Worm (Caenorhabditis elegans) whole organism, young adult: ENCODE measurements around the gene Y75B8A.7.

Source experiments
- B0019.2 ChIP-seq: fragments of 200-800 bp; sonication (Bioruptor generic); conservative IDR thresholded peaks from 2 replicates; pipeline ENCODE4 v1.3.6; 2022; ENCODE audit warnings: missing genetic modification reagents, missing genetic modification characterization, missing compliant biosample characterization
- B0261.1 ChIP-seq: sonication (generic microtip); optimal IDR thresholded peaks from 2 replicates; lab custom pipeline; 2016; ENCODE audit warnings: mild to moderate bottlenecking, missing genetic modification characterization, moderate library complexity, missing compliant biosample characterization
- B0336.3 ChIP-seq: fragments of 200-800 bp; sonication (Bioruptor generic); IDR thresholded peaks from 2 replicates; pipeline ENCODE4 v1.3.6; 2022; ENCODE audit warnings: missing genetic modification characterization, missing compliant biosample characterization
- F22D6.2 ChIP-seq: sonication (generic microtip); optimal IDR thresholded peaks from 2 replicates; lab custom pipeline; 2016; ENCODE audit warnings: mild to moderate bottlenecking, missing genetic modification characterization, missing compliant biosample characterization
- F57A8.1 ChIP-seq: fragments of 200-800 bp; sonication (Bioruptor generic); optimal IDR thresholded peaks from 2 replicates; lab custom pipeline; 2018; ENCODE audit warnings: mild to moderate bottlenecking, missing genetic modification characterization, moderate library complexity, missing compliant biosample characterization
- T07F8.4 ChIP-seq: sonication (generic microtip); optimal IDR thresholded peaks from 2 replicates; lab custom pipeline; 2016; ENCODE audit warnings: mild to moderate bottlenecking, missing genetic modification characterization, moderate library complexity, missing compliant biosample characterization
- T26A5.8 ChIP-seq: sonication (generic microtip); optimal IDR thresholded peaks from 2 replicates; lab custom pipeline; 2016; ENCODE audit warnings: missing genetic modification characterization, missing compliant biosample characterization
- ama-1 ChIP-seq, 3 experiments: fragments of 150-350 bp in 1 of 3; sonication (generic microtip) in 2 of 3; optimal IDR thresholded peaks; 2 replicates each; lab custom pipeline; 2014 to 2018; ENCODE audit warnings: missing biosample characterization in 2 of 3, missing genetic modification characterization in 2 of 3, missing genetic modification reagents in 2 of 3
- attf-3 ChIP-seq: fragments of 200-800 bp; sonication (Bioruptor generic); conservative IDR thresholded peaks from 2 replicates; pipeline ENCODE4 v1.3.6; 2022; ENCODE audit warnings: missing genetic modification reagents, missing genetic modification characterization, missing compliant biosample characterization
- attf-6 ChIP-seq: fragments of 200-800 bp; sonication (Bioruptor generic); IDR thresholded peaks from 2 replicates; pipeline ENCODE4 v1.3.6; 2022; ENCODE audit warnings: missing genetic modification reagents, missing genetic modification characterization, missing compliant biosample characterization
- bed-1 ChIP-seq: fragments of 200-800 bp; sonication (Bioruptor generic); IDR thresholded peaks from 2 replicates; pipeline ENCODE4 v1.3.6; 2022; ENCODE audit warnings: missing genetic modification reagents, missing genetic modification characterization, missing compliant biosample characterization
- cebp-2 ChIP-seq: fragments of 200-800 bp; sonication (Bioruptor generic); IDR thresholded peaks from 2 replicates; pipeline ENCODE4 v1.3.6; 2022; ENCODE audit warnings: missing genetic modification characterization, missing compliant biosample characterization
- ceh-100 ChIP-seq: fragments of 200-800 bp; sonication (Bioruptor generic); IDR thresholded peaks from 2 replicates; pipeline ENCODE4 v1.3.6; 2022; ENCODE audit warnings: missing genetic modification reagents, missing genetic modification characterization, missing compliant biosample characterization
- ceh-91 ChIP-seq: fragments of 200-800 bp; sonication (Bioruptor generic); IDR thresholded peaks from 2 replicates; pipeline ENCODE4 v1.3.6; 2022; ENCODE audit warnings: missing genetic modification reagents, missing genetic modification characterization, missing compliant biosample characterization
- efl-1 ChIP-seq: fragments of 150-350 bp; optimal IDR thresholded peaks from 2 replicates; lab custom pipeline; 2014; ENCODE audit warnings: missing biosample characterization, missing genetic modification reagents, missing genetic modification characterization
- egl-18 ChIP-seq: fragments of 200-800 bp; sonication (Bioruptor generic); IDR thresholded peaks from 2 replicates; pipeline ENCODE4 v1.3.6; 2022; ENCODE audit warnings: missing genetic modification reagents, missing genetic modification characterization, missing compliant biosample characterization
- egrh-3 ChIP-seq: fragments of 200-800 bp; sonication (Bioruptor generic); IDR thresholded peaks from 2 replicates; pipeline ENCODE4 v1.3.6; 2022; ENCODE audit warnings: missing genetic modification reagents, missing genetic modification characterization, missing compliant biosample characterization
- hmg-1.2 ChIP-seq: fragments of 200-800 bp; sonication (Bioruptor generic); IDR thresholded peaks from 2 replicates; pipeline ENCODE4 v1.3.6; 2022; ENCODE audit warnings: missing genetic modification reagents, missing genetic modification characterization, missing compliant biosample characterization
- hrde-1 ChIP-seq: sonication (generic microtip); optimal IDR thresholded peaks from 2 replicates; lab custom pipeline; 2016; ENCODE audit warnings: missing genetic modification characterization, mild to moderate bottlenecking, missing compliant biosample characterization, moderate library complexity, missing genotype, missing genetic modification reagents, borderline replicate concordance
- lag-1 ChIP-seq: fragments of 200-800 bp; sonication (Bioruptor generic); IDR thresholded peaks from 2 replicates; pipeline ENCODE4 v1.3.6; 2022; ENCODE audit warnings: missing genetic modification reagents, missing genetic modification characterization, missing compliant biosample characterization
- madf-6 ChIP-seq: fragments of 200-800 bp; sonication (Bioruptor generic); IDR thresholded peaks from 2 replicates; pipeline ENCODE4 v1.3.6; 2022; ENCODE audit warnings: missing genetic modification reagents, missing genetic modification characterization, missing compliant biosample characterization
- madf-8 ChIP-seq: fragments of 200-800 bp; sonication (Bioruptor generic); conservative IDR thresholded peaks from 2 replicates; pipeline ENCODE4 v1.3.6; 2022; ENCODE audit warnings: missing genetic modification reagents, missing genetic modification characterization, missing compliant biosample characterization
- mel-28 ChIP-seq: sonication (generic microtip); optimal IDR thresholded peaks from 2 replicates; lab custom pipeline; 2016; ENCODE audit warnings: borderline replicate concordance, mild to moderate bottlenecking, missing genetic modification characterization, missing compliant biosample characterization
- nfya-2 ChIP-seq: fragments of 200-800 bp; sonication (Bioruptor generic); IDR thresholded peaks from 2 replicates; pipeline ENCODE4 v1.3.6; 2022; ENCODE audit warnings: missing genetic modification reagents, missing genetic modification characterization, missing compliant biosample characterization
- nfyb-1 ChIP-seq: fragments of 200-800 bp; sonication (Bioruptor generic); IDR thresholded peaks from 2 replicates; pipeline ENCODE4 v1.3.6; 2022; ENCODE audit warnings: missing genetic modification reagents, missing genetic modification characterization, missing compliant biosample characterization
- nhr-80 ChIP-seq: sonication (generic microtip); optimal IDR thresholded peaks from 2 replicates; lab custom pipeline; 2016; ENCODE audit warnings: missing genetic modification characterization, missing compliant biosample characterization
- rcor-1 ChIP-seq: fragments of 200-800 bp; sonication (Bioruptor generic); IDR thresholded peaks from 2 replicates; pipeline ENCODE4 v1.3.6; 2022; ENCODE audit warnings: missing genetic modification reagents, missing genetic modification characterization, missing compliant biosample characterization
- sdz-38 ChIP-seq: sonication (generic microtip); optimal IDR thresholded peaks from 2 replicates; lab custom pipeline; 2016; ENCODE audit warnings: missing genotype, missing genetic modification characterization, missing compliant biosample characterization
- xnd-1 ChIP-seq: sonication (generic microtip); optimal IDR thresholded peaks from 2 replicates; lab custom pipeline; 2016; ENCODE audit warnings: missing genotype, missing genetic modification reagents, missing genetic modification characterization, missing compliant biosample characterization
- zfh-2 ChIP-seq: fragments of 200-800 bp; sonication (Bioruptor generic); conservative IDR thresholded peaks from 2 replicates; pipeline ENCODE4 v1.3.6; 2022; ENCODE audit warnings: missing genetic modification reagents, missing genetic modification characterization, missing compliant biosample characterization
- zim-3 ChIP-seq: sonication (generic microtip); optimal IDR thresholded peaks from 2 replicates; lab custom pipeline; 2017; ENCODE audit warnings: mild to moderate bottlenecking, missing genetic modification characterization, moderate library complexity, missing compliant biosample characterization
- ztf-18 ChIP-seq: sonication (generic microtip); optimal IDR thresholded peaks from 2 replicates; lab custom pipeline; 2016; ENCODE audit warnings: missing genotype, mild to moderate bottlenecking, missing genetic modification characterization, missing compliant biosample characterization
- ztf-22 ChIP-seq: fragments of 200-800 bp; sonication (Bioruptor generic); optimal IDR thresholded peaks from 2 replicates; lab custom pipeline; 2018; ENCODE audit warnings: mild to moderate bottlenecking, missing genetic modification characterization, moderate library complexity, missing compliant biosample characterization
- ztf-26 ChIP-seq: sonication (generic microtip); optimal IDR thresholded peaks from 2 replicates; lab custom pipeline; 2017; ENCODE audit warnings: missing genetic modification characterization, missing compliant biosample characterization

The Y75B8A.7 gene

ce11 chrIII:12155759-12156158 lies 3.1 kb downstream of the Y75B8A.7 start:
- no peak for TF ChIP-seq egl-18 (GFP tag; lab: Robert Waterston, UW)
- no peak for TF ChIP-seq hrde-1 (tag; lab: Kevin White, UChicago)
- TF ChIP-seq nfyb-1 (GFP tag; lab: Robert Waterston, UW), result peak; percentile 82

- TF ChIP-seq B0336.3 (GFP tag; lab: Robert Waterston, UW) (no peak), ceh-100 (GFP tag; lab: Robert Waterston, UW) (no peak), B0261.1 (tag; lab: Kevin White, UChicago) (no peak), rcor-1 (GFP tag; lab: Robert Waterston, UW) (no peak), zim-3 (no peak), egl-18 (GFP tag; lab: Robert Waterston, UW) (no peak), F22D6.2 (tag; lab: Kevin White, UChicago) (no peak), ztf-18 (tag; lab: Kevin White, UChicago) (no peak), F57A8.1 (GFP tag; lab: Kevin White, UChicago) (no peak), B0019.2 (no peak), ztf-26 (tag; lab: Kevin White, UChicago) (no peak), hrde-1 (tag; lab: Kevin White, UChicago) (no peak), cebp-2 (no peak), lag-1 (no peak), bed-1 (no peak), attf-3 (GFP tag; lab: Robert Waterston, UW) (no peak), ama-1 (optimal IDR thresholded peaks at IDR 0.05; lab: Kevin White, UChicago) (no peak), ama-1 (GFP tag; optimal IDR thresholded peaks at IDR 0.05; lab: Kevin White, UChicago) (no peak), nhr-80 (tag; lab: Kevin White, UChicago) (no peak), T07F8.4 (no peak), mel-28 (tag; lab: Kevin White, UChicago) (no peak)
These were observed 3.9 kb downstream of the Y75B8A.7 start for ce11 chrIII:12156582-12156981.

DNA sequence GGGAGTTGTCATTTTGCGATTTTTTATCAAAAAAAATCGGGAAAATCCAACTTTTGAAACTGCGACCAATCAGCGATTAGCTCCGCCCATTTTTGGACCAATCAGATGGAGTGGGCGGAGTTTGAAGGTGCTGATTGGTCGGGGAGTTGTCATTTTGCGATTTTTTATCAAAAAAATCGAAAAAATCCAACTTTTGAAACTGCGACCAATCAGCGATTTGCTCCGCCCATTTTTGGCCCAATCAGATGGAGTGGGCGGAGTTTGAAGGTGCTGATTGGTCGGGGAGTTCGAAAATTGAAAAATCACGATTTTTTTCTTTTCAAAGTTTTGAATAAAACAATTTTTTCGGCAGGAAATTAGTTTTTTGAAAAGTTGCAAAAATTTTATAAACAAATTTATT lies 4.9 kb downstream of the Y75B8A.7 start:
- TF ChIP-seq sdz-38 (tag; lab: Kevin White, UChicago) (no peak), attf-6 (GFP tag; lab: Robert Waterston, UW) (no peak), ama-1 (optimal IDR thresholded peaks at IDR 0.05; lab: Kevin White, UChicago) (no peak), ama-1 (GFP tag; optimal IDR thresholded peaks at IDR 0.05; lab: Kevin White, UChicago) (no peak), B0261.1 (tag; lab: Kevin White, UChicago) (no peak), lag-1 (no peak), T26A5.8 (tag; lab: Kevin White, UChicago) (no peak), hmg-1.2 (GFP tag; lab: Robert Waterston, UW) (no peak), nfyb-1 (GFP tag; lab: Robert Waterston, UW) (0 out of 2 replicates have a peak, but pooled peaks have one; percentile 51)

ce11 chrIII:12159208-12159607 lies 6.5 kb downstream of the Y75B8A.7 start:
- TF ChIP-seq egrh-3 (peak; percentile 67; the same call in 1 of the 2 replicates), zfh-2 (GFP tag; lab: Robert Waterston, UW) (peak; percentile 72), ztf-22 (no peak)

ce11 chrIII:12160458-12160857 lies 7.8 kb downstream of the Y75B8A.7 start, which contains the start of gene Y75B8A.8:
Gene Y75B8A.8 (plus strand): TSS chrIII:12160758.
- TF ChIP-seq xnd-1 (tag; lab: Kevin White, UChicago), result peak; percentile 23
- peak; percentile 25 for TF ChIP-seq efl-1 (GFP tag; lab: Kevin White, UChicago)
- TF ChIP-seq ceh-91 (GFP tag; lab: Robert Waterston, UW), result no peak
- no peak for TF ChIP-seq nfya-2 (GFP tag; lab: Robert Waterston, UW)
- peak; percentile 67; the same call in 1 of the 2 replicates for TF ChIP-seq madf-6
- 0 out of 2 replicates have a peak, but pooled peaks have one; percentile 17 for TF ChIP-seq madf-8 (GFP tag; lab: Robert Waterston, UW)
- TF ChIP-seq B0336.3 (GFP tag; lab: Robert Waterston, UW), result peak; percentile 26; the same call in 1 of the 2 replicates
